Worm (Caenorhabditis elegans) whole organism, late embryonic: ENCODE results near the gene ark-1.

ENCODE experiments used
- K02D7.2 ChIP-seq: sonication (generic microtip); optimal IDR thresholded peaks from 2 replicates; lab custom pipeline; 2017; ENCODE audit warnings: mild to moderate bottlenecking, missing genetic modification characterization, missing compliant biosample characterization
- ceh-18 ChIP-seq: sonication (generic microtip); optimal IDR thresholded peaks from 2 replicates; lab custom pipeline; 2016; ENCODE audit warnings: missing genetic modification characterization, missing compliant biosample characterization
- dve-1 ChIP-seq: sonication (generic microtip); optimal IDR thresholded peaks from 2 replicates; lab custom pipeline; 2017; ENCODE audit warnings: antibody characterized with exemption, mild to moderate bottlenecking, missing genetic modification characterization, missing compliant biosample characterization
- fax-1 ChIP-seq: sonication (generic microtip); optimal IDR thresholded peaks from 2 replicates; lab custom pipeline; 2016; ENCODE audit warnings: missing genotype, missing genetic modification characterization, missing compliant biosample characterization
- fkh-10 ChIP-seq: fragments of 150-350 bp; optimal IDR thresholded peaks from 2 replicates; lab custom pipeline; 2014; ENCODE audit warnings: missing biosample characterization, missing genetic modification reagents, missing genetic modification characterization
- hlh-6 ChIP-seq: sonication (generic microtip); optimal IDR thresholded peaks from 2 replicates; lab custom pipeline; 2016; ENCODE audit warnings: missing genotype, missing genetic modification characterization, missing compliant biosample characterization
- hlh-8 ChIP-seq: sonication (generic microtip); optimal IDR thresholded peaks from 2 replicates; lab custom pipeline; 2016; ENCODE audit warnings: missing genotype, missing genetic modification characterization, missing compliant biosample characterization
- nfya-1 ChIP-seq: sonication (generic microtip); optimal IDR thresholded peaks from 2 replicates; lab custom pipeline; 2017; ENCODE audit warnings: missing genetic modification characterization, mild to moderate bottlenecking, missing compliant biosample characterization, antibody characterized with exemption, moderate library complexity
- nhr-11 ChIP-seq: fragments of 150-350 bp; optimal IDR thresholded peaks from 2 replicates; lab custom pipeline; 2014; ENCODE audit warnings: missing biosample characterization, missing genetic modification characterization
- npax-4 ChIP-seq: sonication (generic microtip); optimal IDR thresholded peaks from 2 replicates; lab custom pipeline; 2016; ENCODE audit warnings: missing genetic modification characterization, missing compliant biosample characterization
- pax-1 ChIP-seq: fragments of 150-350 bp; optimal IDR thresholded peaks from 2 replicates; lab custom pipeline; 2014; ENCODE audit warnings: missing biosample characterization, missing genetic modification characterization
- pros-1 ChIP-seq: fragments of 150-350 bp; optimal IDR thresholded peaks from 2 replicates; lab custom pipeline; 2014; ENCODE audit warnings: missing biosample characterization, missing genetic modification reagents, missing genetic modification characterization
- tbx-2 ChIP-seq: sonication (generic microtip); optimal IDR thresholded peaks from 2 replicates; lab custom pipeline; 2016; ENCODE audit warnings: missing genetic modification characterization, missing compliant biosample characterization
- tbx-7 ChIP-seq: sonication (generic microtip); optimal IDR thresholded peaks from 2 replicates; lab custom pipeline; 2016; ENCODE audit warnings: missing genotype, missing genetic modification characterization, missing compliant biosample characterization

- TF ChIP-seq npax-4 (no peak), dve-1 (tag; lab: Kevin White, UChicago) (no peak), K02D7.2 (tag; lab: Kevin White, UChicago) (no peak), tbx-7 (tag; lab: Kevin White, UChicago) (no peak), hlh-8 (no peak), fax-1 (tag; lab: Kevin White, UChicago) (no peak), pax-1 (tag; lab: Kevin White, UChicago) (no peak), pros-1 (tag; lab: Kevin White, UChicago) (no peak), hlh-6 (tag; lab: Kevin White, UChicago) (no peak), fkh-10 (GFP tag; lab: Kevin White, UChicago) (no peak), nfya-1 (tag; lab: Kevin White, UChicago) (no peak), ceh-18 (tag; lab: Kevin White, UChicago) (no peak), nhr-11 (tag; lab: Kevin White, UChicago) (no peak), tbx-2 (tag; lab: Kevin White, UChicago) (no peak)
Observed at ce11 chrIV:12581046-12581445, 49.8 kb downstream of the ark-1 start, which contains the start of gene K08E7.6.
